Fruit fly (Drosophila melanogaster): ENCODE results near the gene kay.

DNA sequence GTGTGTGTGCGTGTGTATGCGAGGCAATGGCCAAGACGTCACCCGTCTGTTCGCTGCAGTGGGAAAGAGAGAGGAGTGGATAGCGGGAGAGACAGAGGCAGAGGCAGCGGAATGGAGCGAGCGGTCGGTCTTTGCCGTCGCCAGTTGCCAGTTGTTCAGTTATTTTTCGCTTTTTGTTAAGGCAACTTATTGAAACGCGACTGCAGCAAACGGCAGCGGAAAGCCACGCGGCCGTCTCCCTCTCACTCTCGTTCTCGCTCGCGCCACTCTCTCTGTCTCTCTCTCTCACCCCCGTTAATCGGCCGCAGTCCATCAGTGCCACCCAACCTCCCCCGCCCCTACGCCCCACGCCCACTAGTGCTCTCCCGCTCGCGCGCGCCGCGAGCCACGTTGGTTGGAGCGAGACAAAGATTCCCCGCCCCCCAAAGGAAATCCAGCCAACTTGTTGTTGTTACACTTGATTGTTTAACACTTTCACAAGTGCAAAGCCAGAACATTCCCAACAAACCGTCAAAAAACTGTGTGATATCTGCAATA, 7.1 kb downstream of the kay start:
- TF ChIP-seq Smox (GFP tag; optimal IDR thresholded peaks at IDR 0.05) (no peak), Gug (GFP tag; IDR thresholded peaks at IDR 0.05) (peak; percentile 51), Eip78C (GFP tag) (no peak), CG32006 (GFP tag; optimal IDR thresholded peaks at IDR 0.05) (no peak), pdm3 (GFP tag; optimal IDR thresholded peaks at IDR 0.05) (no peak), fd85E (GFP tag; optimal IDR thresholded peaks at IDR 0.05) (no peak), cyc (GFP tag; optimal IDR thresholded peaks at IDR 0.05) (no peak), Sox15 (GFP tag; optimal IDR thresholded peaks at IDR 0.05) (no peak), vri (GFP tag; optimal IDR thresholded peaks at IDR 0.05) (peak; percentile 67), Blimp-1 (GFP tag; optimal IDR thresholded peaks at IDR 0.05) (peak; percentile 76), achi (GFP tag; optimal IDR thresholded peaks at IDR 0.05) (no peak), CG10669 (GFP tag; optimal IDR thresholded peaks at IDR 0.05) (no peak), CG6854 (GFP tag; optimal IDR thresholded peaks at IDR 0.05) (peak; percentile 70)

Data from whole organism, prepupa.